Worm (Caenorhabditis elegans) whole organism, L1 larva: ENCODE measurements around the gene srh-79.

ENCODE experiments used
- C04F5.9 ChIP-seq: sonication (generic microtip); optimal IDR thresholded peaks from 2 replicates; lab custom pipeline; 2016; ENCODE audit warnings: missing genetic modification characterization, missing compliant biosample characterization
- C16A3.4 ChIP-seq: fragments of 150-350 bp; optimal IDR thresholded peaks from 2 replicates; lab custom pipeline; 2014; ENCODE audit warnings: missing biosample characterization, missing genetic modification characterization
- F16B12.6 ChIP-seq: fragments of 150-350 bp; optimal IDR thresholded peaks from 2 replicates; lab custom pipeline; 2014; ENCODE audit warnings: missing biosample characterization, missing genetic modification characterization
- Y116A8C.19 ChIP-seq: sonication (generic microtip); optimal IDR thresholded peaks from 2 replicates; lab custom pipeline; 2016; ENCODE audit warnings: missing compliant biosample characterization, missing genetic modification characterization, borderline replicate concordance
- alr-1 ChIP-seq: fragments of 200-800 bp; sonication (Bioruptor generic); optimal IDR thresholded peaks from 2 replicates; lab custom pipeline; 2018; ENCODE audit warnings: borderline replicate concordance, mild to moderate bottlenecking, missing genetic modification characterization, missing compliant biosample characterization
- aly-2 ChIP-seq: fragments of 150-350 bp; optimal IDR thresholded peaks from 2 replicates; lab custom pipeline; 2014; ENCODE audit warnings: missing biosample characterization, missing genetic modification characterization
- blmp-1 ChIP-seq: fragments of 150-350 bp; optimal IDR thresholded peaks from 2 replicates; lab custom pipeline; 2014; ENCODE audit warnings: missing biosample characterization, missing genetic modification characterization
- ceh-90 ChIP-seq: sonication (generic microtip); optimal IDR thresholded peaks from 2 replicates; lab custom pipeline; 2016; ENCODE audit warnings: missing genetic modification characterization, missing compliant biosample characterization
- dpl-1 ChIP-seq, 3 experiments: fragments of 150-350 bp in 2 of 3; sonication (generic microtip) in 1 of 3; optimal IDR thresholded peaks; 2 replicates each; lab custom pipeline; 2014 to 2017; ENCODE audit warnings: missing biosample characterization in 3 of 3, missing genetic modification characterization in 3 of 3, missing genetic modification reagents in 3 of 3
- dsc-1 ChIP-seq: sonication (generic microtip); optimal IDR thresholded peaks from 2 replicates; lab custom pipeline; 2016; ENCODE audit warnings: mild to moderate bottlenecking, missing genetic modification characterization, missing compliant biosample characterization
- efl-1 ChIP-seq, 4 experiments: fragments of 150-350 bp; optimal IDR thresholded peaks in 3 of 4; peaks in 1 of 4; 1 replicate in 1 of 4; 2 replicates in 3 of 4; lab custom pipeline; 2014; ENCODE audit warnings: missing biosample characterization in 2 of 4, missing genetic modification characterization in 2 of 4, missing genetic modification reagents in 2 of 4
- efl-3 ChIP-seq: fragments of 200-800 bp; sonication (Bioruptor generic); optimal IDR thresholded peaks from 2 replicates; lab custom pipeline; 2018; ENCODE audit warnings: mild to moderate bottlenecking, missing genetic modification characterization, missing compliant biosample characterization
- ets-5 ChIP-seq: fragments of 200-800 bp; sonication (Bioruptor generic); IDR thresholded peaks from 2 replicates; pipeline ENCODE4 v1.3.6; 2022; ENCODE audit warnings: missing genetic modification characterization, missing compliant biosample characterization
- fkh-4 ChIP-seq: sonication (generic microtip); optimal IDR thresholded peaks from 2 replicates; lab custom pipeline; 2016; ENCODE audit warnings: missing compliant biosample characterization, missing genetic modification characterization, borderline replicate concordance
- fkh-8 ChIP-seq: sonication (generic microtip); optimal IDR thresholded peaks from 2 replicates; lab custom pipeline; 2016; ENCODE audit warnings: mild to moderate bottlenecking, missing genetic modification characterization, missing compliant biosample characterization
- fos-1 ChIP-seq: fragments of 150-350 bp; optimal IDR thresholded peaks from 2 replicates; lab custom pipeline; 2014; ENCODE audit warnings: missing biosample characterization, missing genetic modification characterization
- irx-1 ChIP-seq: sonication (generic microtip); optimal IDR thresholded peaks from 2 replicates; lab custom pipeline; 2016; ENCODE audit warnings: missing genetic modification characterization, missing compliant biosample characterization
- jun-1 ChIP-seq: fragments of 150-350 bp; optimal IDR thresholded peaks from 2 replicates; lab custom pipeline; 2014; ENCODE audit warnings: missing biosample characterization, missing genetic modification reagents, missing genetic modification characterization
- lin-13 ChIP-seq: fragments of 150-350 bp; optimal IDR thresholded peaks from 2 replicates; lab custom pipeline; 2014; ENCODE audit warnings: missing biosample characterization, missing genetic modification reagents, missing genetic modification characterization
- lin-14 ChIP-seq: fragments of 200-800 bp; sonication (Bioruptor generic); optimal IDR thresholded peaks from 2 replicates; lab custom pipeline; 2018; ENCODE audit warnings: mild to moderate bottlenecking, missing genetic modification characterization, moderate library complexity, missing compliant biosample characterization
- lin-35 ChIP-seq, 2 experiments: fragments of 150-350 bp; optimal IDR thresholded peaks; 2 replicates each; lab custom pipeline; 2014; ENCODE audit warnings: missing biosample characterization in 2 of 2, missing genetic modification characterization in 2 of 2, missing genetic modification reagents in 2 of 2
- lin-39 ChIP-seq: fragments of 150-350 bp; optimal IDR thresholded peaks from 2 replicates; lab custom pipeline; 2014; ENCODE audit warnings: missing biosample characterization, missing genetic modification reagents, missing genetic modification characterization
- lir-3 ChIP-seq: sonication (generic microtip); optimal IDR thresholded peaks from 2 replicates; lab custom pipeline; 2016; ENCODE audit warnings: mild to moderate bottlenecking, missing genetic modification characterization, moderate library complexity, missing compliant biosample characterization; ENCODE audit not compliant: poor library complexity
- lsy-2 ChIP-seq, 2 experiments: fragments of 150-350 bp; optimal IDR thresholded peaks; 2 replicates each; lab custom pipeline; 2014; ENCODE audit warnings: missing biosample characterization in 2 of 2, missing genetic modification characterization in 2 of 2
- mab-9 ChIP-seq: fragments of 200-800 bp; sonication (Bioruptor generic); IDR thresholded peaks from 2 replicates; pipeline ENCODE4 v1.3.6; 2022; ENCODE audit warnings: missing genetic modification reagents, missing genetic modification characterization, missing compliant biosample characterization
- mdl-1 ChIP-seq, 2 experiments: fragments of 150-350 bp; optimal IDR thresholded peaks; 2 replicates each; lab custom pipeline; 2014 to 2017; ENCODE audit warnings: missing biosample characterization in 2 of 2, missing genetic modification characterization in 2 of 2, inconsistent platforms in 1 of 2
- mef-2 ChIP-seq: fragments of 150-350 bp; optimal IDR thresholded peaks from 2 replicates; lab custom pipeline; 2014; ENCODE audit warnings: missing biosample characterization, missing genetic modification characterization
- mep-1 ChIP-seq: fragments of 150-350 bp; optimal IDR thresholded peaks from 2 replicates; lab custom pipeline; 2014; ENCODE audit warnings: missing biosample characterization, missing genetic modification characterization
- nhr-19 ChIP-seq: fragments of 200-800 bp; sonication (Bioruptor generic); conservative IDR thresholded peaks from 2 replicates; pipeline ENCODE4 v1.3.6; 2022; ENCODE audit warnings: missing genetic modification characterization, missing compliant biosample characterization
- nhr-20 ChIP-seq: sonication (generic microtip); optimal IDR thresholded peaks from 2 replicates; lab custom pipeline; 2016; ENCODE audit warnings: mild to moderate bottlenecking, missing genetic modification characterization, missing compliant biosample characterization
- nhr-71 ChIP-seq: sonication (generic microtip); optimal IDR thresholded peaks from 2 replicates; lab custom pipeline; 2016; ENCODE audit warnings: mild to moderate bottlenecking, missing genetic modification characterization, moderate library complexity, missing compliant biosample characterization
- nhr-84 ChIP-seq: sonication (generic microtip); optimal IDR thresholded peaks from 2 replicates; lab custom pipeline; 2017; ENCODE audit warnings: missing biosample characterization, missing genetic modification characterization
- nhr-90 ChIP-seq: sonication (generic microtip); optimal IDR thresholded peaks from 2 replicates; lab custom pipeline; 2016; ENCODE audit warnings: mild to moderate bottlenecking, missing genetic modification characterization, missing compliant biosample characterization; ENCODE audit not compliant: poor library complexity
- pag-3 ChIP-seq: sonication (generic microtip); optimal IDR thresholded peaks from 2 replicates; lab custom pipeline; 2017; ENCODE audit warnings: missing genetic modification characterization, mild to moderate bottlenecking, missing compliant biosample characterization, antibody characterized with exemption, borderline replicate concordance; ENCODE audit not compliant: insufficient read depth
- pax-3 ChIP-seq: fragments of 200-800 bp; sonication (Bioruptor generic); optimal IDR thresholded peaks from 2 replicates; lab custom pipeline; 2018; ENCODE audit warnings: mild to moderate bottlenecking, missing genetic modification characterization, moderate library complexity, missing compliant biosample characterization
- pqm-1 ChIP-seq: sonication (generic microtip); optimal IDR thresholded peaks from 3 replicates; lab custom pipeline; 2017; ENCODE audit warnings: missing biosample characterization, missing genetic modification characterization
- rnt-1 ChIP-seq: sonication (generic microtip); optimal IDR thresholded peaks from 2 replicates; lab custom pipeline; 2016; ENCODE audit warnings: mild to moderate bottlenecking, missing genetic modification characterization, moderate library complexity, missing compliant biosample characterization
- skn-1 ChIP-seq: fragments of 150-350 bp; optimal IDR thresholded peaks from 2 replicates; lab custom pipeline; 2014; ENCODE audit warnings: missing biosample characterization, missing genetic modification characterization
- snu-23 ChIP-seq: sonication (generic microtip); optimal IDR thresholded peaks from 2 replicates; lab custom pipeline; 2016; ENCODE audit warnings: missing genetic modification characterization, missing compliant biosample characterization
- swsn-7 ChIP-seq: sonication (generic microtip); optimal IDR thresholded peaks from 2 replicates; lab custom pipeline; 2016; ENCODE audit warnings: missing genetic modification characterization, missing compliant biosample characterization
- tbx-2 ChIP-seq: sonication (generic microtip); optimal IDR thresholded peaks from 2 replicates; lab custom pipeline; 2016; ENCODE audit warnings: missing genetic modification characterization, missing compliant biosample characterization
- tlp-1 ChIP-seq: fragments of 150-350 bp; optimal IDR thresholded peaks from 2 replicates; lab custom pipeline; 2014; ENCODE audit warnings: missing biosample characterization, missing genetic modification characterization
- unc-30 ChIP-seq: sonication (generic microtip); optimal IDR thresholded peaks from 2 replicates; lab custom pipeline; 2017; ENCODE audit warnings: missing biosample characterization, missing genetic modification characterization
- unc-62 ChIP-seq: fragments of 150-350 bp; optimal IDR thresholded peaks from 2 replicates; lab custom pipeline; 2014; ENCODE audit warnings: missing biosample characterization, missing genetic modification reagents, missing genetic modification characterization
- unc-86 ChIP-seq: sonication (generic microtip); optimal IDR thresholded peaks from 2 replicates; lab custom pipeline; 2016; ENCODE audit warnings: missing genetic modification characterization, missing compliant biosample characterization
- zag-1 ChIP-seq: fragments of 150-350 bp; optimal IDR thresholded peaks from 2 replicates; lab custom pipeline; 2014; ENCODE audit warnings: missing biosample characterization, missing genetic modification characterization
- ztf-4 ChIP-seq: fragments of 150-350 bp; optimal IDR thresholded peaks from 2 replicates; lab custom pipeline; 2014; ENCODE audit warnings: missing biosample characterization, missing genetic modification characterization

The srh-79 gene

ce11 chrV:7504271-7504670 lies 6.7 kb downstream of the srh-79 start, which contains the start of gene srh-229:
TSS of gene srh-229 (minus strand) at chrV:7504371.
- TF ChIP-seq lin-35 (GFP tag; optimal IDR thresholded peaks at IDR 0.05; lab: Kevin White, UChicago) (no peak), C16A3.4 (tag; lab: Kevin White, UChicago) (no peak), lin-39 (no peak), unc-86 (tag; lab: Kevin White, UChicago) (no peak), swsn-7 (tag; lab: Kevin White, UChicago) (no peak), mef-2 (tag; lab: Kevin White, UChicago) (no peak), ceh-90 (tag; lab: Kevin White, UChicago) (no peak), fkh-4 (tag; lab: Kevin White, UChicago) (no peak), efl-3 (no peak), nhr-90 (tag; lab: Kevin White, UChicago) (no peak), jun-1 (no peak), nhr-71 (tag; lab: Kevin White, UChicago) (no peak)

DNA sequence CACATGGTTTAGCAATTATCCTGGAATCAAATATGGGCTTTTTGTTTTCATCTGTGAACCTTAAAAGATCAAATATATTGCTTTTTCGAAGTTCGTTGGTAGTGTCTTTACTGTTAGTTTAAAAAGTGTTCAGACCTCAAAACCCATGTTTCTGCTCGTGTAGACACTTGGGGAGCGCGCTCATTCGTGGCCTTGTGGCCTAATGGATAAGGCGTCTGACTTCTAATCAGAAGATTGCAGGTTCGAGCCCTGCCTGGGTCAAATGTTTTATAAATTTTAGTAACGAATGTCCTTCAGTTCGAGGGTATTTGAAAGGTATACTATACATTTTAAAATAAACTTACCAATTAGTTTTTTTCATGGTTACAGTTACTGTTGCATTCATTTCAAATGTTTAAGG lies 8.7 kb downstream of the srh-79 start:
- no peak for TF ChIP-seq alr-1 (tag; lab: Kevin White, UChicago)
- no peak for TF ChIP-seq blmp-1 (tag; lab: Kevin White, UChicago)
- TF ChIP-seq irx-1 (tag; lab: Kevin White, UChicago): no peak
- peak in 1 of 2 experiments; percentile 27 for TF ChIP-seq lsy-2 (tag; optimal IDR thresholded peaks at IDR 0.05; lab: Kevin White, UChicago)
- peak; percentile 35 for TF ChIP-seq rnt-1
- no peak for TF ChIP-seq efl-3
- no peak for TF ChIP-seq unc-62 (GFP tag; lab: Kevin White, UChicago)
- peak; percentile 10 for TF ChIP-seq nhr-20 (tag; lab: Kevin White, UChicago)
- TF ChIP-seq pax-3 (tag; lab: Kevin White, UChicago): no peak
- TF ChIP-seq snu-23: peak; percentile 47
- no peak for TF ChIP-seq skn-1 (tag; lab: Kevin White, UChicago)
- TF ChIP-seq nhr-90 (tag; lab: Kevin White, UChicago): peak; percentile 30
- TF ChIP-seq aly-2 (tag; lab: Kevin White, UChicago): no peak
- TF ChIP-seq unc-30 (tag; lab: Kevin White, UChicago): no peak
- no peak for TF ChIP-seq lin-13 (GFP tag; lab: Kevin White, UChicago)
- TF ChIP-seq nhr-84 (tag; lab: Kevin White, UChicago): no peak
- TF ChIP-seq F16B12.6 (tag; lab: Kevin White, UChicago): no peak
- TF ChIP-seq nhr-19 (GFP tag; lab: Robert Waterston, UW): peak; percentile 47; the same call in 1 of the 2 replicates
- no peak for TF ChIP-seq zag-1
- no peak for TF ChIP-seq lin-14 (GFP tag; lab: Kevin White, UChicago)
- peak; percentile 20 for TF ChIP-seq nhr-71 (tag; lab: Kevin White, UChicago)
- TF ChIP-seq ets-5 (GFP tag; lab: Robert Waterston, UW): no peak
- no peak for TF ChIP-seq mab-9 (GFP tag; lab: Robert Waterston, UW)
- peak in 1 of 2 experiments; percentile 42 for TF ChIP-seq lin-35 (GFP tag; optimal IDR thresholded peaks at IDR 0.05; lab: Kevin White, UChicago)
- TF ChIP-seq fkh-8 (tag; lab: Kevin White, UChicago): no peak
- TF ChIP-seq jun-1: no peak
- TF ChIP-seq mep-1 (tag; lab: Kevin White, UChicago): no peak
- TF ChIP-seq pag-3 (tag; lab: Kevin White, UChicago): no peak
- peak in 1 of 2 experiments; percentile 13 for TF ChIP-seq efl-1 (optimal IDR thresholded peaks at IDR 0.05; lab: Kevin White, UChicago)
- peak in 1 of 2 experiments; percentile 50 for TF ChIP-seq efl-1 (GFP tag; optimal IDR thresholded peaks at IDR 0.05 in 1 of 2; lab: Kevin White, UChicago)
- no peak for TF ChIP-seq tlp-1
- TF ChIP-seq C04F5.9 (tag; lab: Kevin White, UChicago): no peak
- no peak for TF ChIP-seq ztf-4 (tag; lab: Kevin White, UChicago)
- peak in 1 of 2 experiments; percentile 2 for TF ChIP-seq mdl-1 (tag; optimal IDR thresholded peaks at IDR 0.05; lab: Kevin White, UChicago)
- no peak for TF ChIP-seq dsc-1 (tag; lab: Kevin White, UChicago)
- TF ChIP-seq lir-3 (tag; lab: Kevin White, UChicago): no peak
- TF ChIP-seq tbx-2 (tag; lab: Kevin White, UChicago): no peak
- TF ChIP-seq dpl-1 (GFP tag; optimal IDR thresholded peaks at IDR 0.05; lab: Kevin White, UChicago): peak in 1 of 3 experiments; percentile 2
- no peak for TF ChIP-seq fos-1
- no peak for TF ChIP-seq Y116A8C.19 (tag; lab: Kevin White, UChicago)
- TF ChIP-seq swsn-7 (tag; lab: Kevin White, UChicago): no peak
- TF ChIP-seq pqm-1: no peak
